Worm (Caenorhabditis elegans) whole organism, L1 larva: ENCODE measurements around the gene Y110A2AL.4.

ENCODE experiments used
- fkh-8 ChIP-seq: sonication (generic microtip); optimal IDR thresholded peaks from 2 replicates; lab custom pipeline; 2016; ENCODE audit warnings: mild to moderate bottlenecking, missing genetic modification characterization, missing compliant biosample characterization
- lin-13 ChIP-seq: fragments of 150-350 bp; optimal IDR thresholded peaks from 2 replicates; lab custom pipeline; 2014; ENCODE audit warnings: missing biosample characterization, missing genetic modification reagents, missing genetic modification characterization
- tbx-2 ChIP-seq: sonication (generic microtip); optimal IDR thresholded peaks from 2 replicates; lab custom pipeline; 2016; ENCODE audit warnings: missing genetic modification characterization, missing compliant biosample characterization

ce11 chrII:2795413-2795812, 43.7 kb upstream of the Y110A2AL.4 start:
- TF ChIP-seq fkh-8 (no peak), tbx-2 (no peak), lin-13 (no peak)
